Fruit fly (Drosophila melanogaster): Measurements from ENCODE around the gene CG12986.

The CG12986 gene

DNA sequence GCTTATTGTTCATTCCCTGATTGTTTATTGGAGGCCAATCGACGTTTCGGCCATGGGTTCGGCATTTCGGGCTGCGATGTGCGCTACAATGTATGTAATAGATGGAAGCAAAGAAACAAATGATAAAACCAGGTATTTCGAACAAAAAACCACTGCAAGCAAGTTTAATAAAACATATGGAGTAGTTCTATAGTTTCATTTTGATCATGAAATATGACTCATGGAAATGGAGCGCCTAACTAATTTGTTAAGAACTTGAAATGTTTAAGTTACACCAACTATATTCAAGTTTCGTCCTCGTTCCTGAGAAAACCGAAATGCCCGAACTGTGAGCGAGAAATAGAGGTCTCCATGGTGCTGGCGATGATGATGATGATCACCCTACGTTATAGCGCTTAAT lies 39.2 kb downstream of the CG12986 start (continued):
- TF ChIP-seq E2f1 (GFP tag; IDR thresholded peaks at IDR 0.05) (no peak), aop (GFP tag; IDR thresholded peaks at IDR 0.05) (no peak), Spps (tag; optimal IDR thresholded peaks at IDR 0.05) (no peak), hb (GFP tag; IDR thresholded peaks at IDR 0.05; ENCODE audit: partially characterized antibody) (no peak), jing (GFP tag; optimal IDR thresholded peaks at IDR 0.05) (no peak), Eip74EF (GFP tag; optimal IDR thresholded peaks at IDR 0.05) (no peak), CG2875 (GFP tag; optimal IDR thresholded peaks at IDR 0.05) (peak; percentile 22), Sox102F (GFP tag; optimal IDR thresholded peaks at IDR 0.05) (peak; percentile 51), dysf (GFP tag; IDR thresholded peaks at IDR 0.05) (peak; percentile 40; the same call in 1 of the 3 replicates), unc-4 (GFP tag; IDR thresholded peaks at IDR 0.05; ENCODE audit: partially characterized antibody) (no peak), CG13296 (GFP tag; optimal IDR thresholded peaks at IDR 0.05) (no peak), CG3281 (GFP tag; optimal IDR thresholded peaks at IDR 0.05) (no peak), crc (GFP tag; optimal IDR thresholded peaks at IDR 0.05) (no peak), Doc2 (GFP tag; IDR thresholded peaks at IDR 0.05) (no peak), mam (GFP tag; optimal IDR thresholded peaks at IDR 0.05) (no peak), abd-A (tag; optimal IDR thresholded peaks at IDR 0.05) (no peak), toy (GFP tag; IDR thresholded peaks at IDR 0.05) (no peak), CG10565 (GFP tag; optimal IDR thresholded peaks at IDR 0.05) (no peak), CG17612 (GFP tag; IDR thresholded peaks at IDR 0.05) (no peak), CG14441 (GFP tag; IDR thresholded peaks at IDR 0.05) (no peak), nom (GFP tag; optimal IDR thresholded peaks at IDR 0.05) (no peak), D (optimal IDR thresholded peaks at IDR 0.05) (no peak), D (GFP tag; optimal IDR thresholded peaks at IDR 0.05) (peak; percentile 40), CG15011 (GFP tag; optimal IDR thresholded peaks at IDR 0.05) (no peak), GATAe (GFP tag; conservative IDR thresholded peaks at IDR 0.05) (no peak), Sox100B (GFP tag; optimal IDR thresholded peaks at IDR 0.05) (peak; percentile 54), CHES-1-like (GFP tag; optimal IDR thresholded peaks at IDR 0.05) (no peak), CoRest (tag; optimal IDR thresholded peaks at IDR 0.05) (peak; percentile 70), Trl (optimal IDR thresholded peaks at IDR 0.05) (no peak), Trl (GFP tag; optimal IDR thresholded peaks at IDR 0.05) (no peak), CG2712 (tag; optimal IDR thresholded peaks at IDR 0.05) (peak; percentile 74), gcm2 (GFP tag; optimal IDR thresholded peaks at IDR 0.05) (no peak), ssp (GFP tag; IDR thresholded peaks at IDR 0.05) (peak; percentile 21; the same call in 1 of the 2 replicates), cg (GFP tag; optimal IDR thresholded peaks at IDR 0.05) (no peak), Doc3 (GFP tag; IDR thresholded peaks at IDR 0.05; ENCODE audit: partially characterized antibody) (no peak), ci (GFP tag; IDR thresholded peaks at IDR 0.05) (no peak), Camta (GFP tag; optimal IDR thresholded peaks at IDR 0.05) (no peak), ash1 (GFP tag; optimal IDR thresholded peaks at IDR 0.05) (no peak), rib (GFP tag; IDR thresholded peaks at IDR 0.05) (no peak), Med (GFP tag) (peak; percentile 64), nmo (GFP tag; optimal IDR thresholded peaks at IDR 0.05) (peak; percentile 64), her (GFP tag; optimal IDR thresholded peaks at IDR 0.05) (no peak), gem (tag; optimal IDR thresholded peaks at IDR 0.05) (peak; percentile 72), Rx (GFP tag; IDR thresholded peaks at IDR 0.05) (no peak), CG6791 (GFP tag; IDR thresholded peaks at IDR 0.05; ENCODE audit: partially characterized antibody) (no peak), CG12744 (GFP tag; optimal IDR thresholded peaks at IDR 0.05) (no peak), br (optimal IDR thresholded peaks at IDR 0.05) (no peak), CG15514 (GFP tag; optimal IDR thresholded peaks at IDR 0.05) (no peak), HmgD (GFP tag; optimal IDR thresholded peaks at IDR 0.05) (no peak), CG15696 (tag; optimal IDR thresholded peaks at IDR 0.05) (peak; percentile 38), CG7963 (GFP tag; IDR thresholded peaks at IDR 0.05; ENCODE audit: partially characterized antibody) (no peak), crol (GFP tag; IDR thresholded peaks at IDR 0.05) (no peak)
